Worm (Caenorhabditis elegans): Measurements from ENCODE around the gene lipl-2.

ce11 chrV:9798212-9798611 is 6.8 kb downstream of the lipl-2 start:
- no peak for TF ChIP-seq sptf-1 (tag; optimal IDR thresholded peaks at IDR 0.05)
- TF ChIP-seq snpc-4 (tag; optimal IDR thresholded peaks at IDR 0.05) = no peak
- TF ChIP-seq unc-62 (GFP tag; optimal IDR thresholded peaks at IDR 0.05) = no peak
- no peak for TF ChIP-seq cnd-1 (tag; optimal IDR thresholded peaks at IDR 0.05)

All from whole organism, mixed stage, embryonic.